Worm (Caenorhabditis elegans): ENCODE data around the gene egrh-2.

- TF ChIP-seq unc-62 (GFP tag; optimal IDR thresholded peaks at IDR 0.05) (no peak), B0035.1 (tag; optimal IDR thresholded peaks at IDR 0.05) (no peak), egrh-3 (GFP tag; IDR thresholded peaks at IDR 0.05) (peak; percentile 35; the same call in 1 of the 2 replicates), nfya-1 (tag; optimal IDR thresholded peaks at IDR 0.05; ENCODE audit: borderline replicate concordance, insufficient read depth) (no peak), rcor-1 (GFP tag; IDR thresholded peaks at IDR 0.05) (peak; percentile 84), F57C9.4 (tag; optimal IDR thresholded peaks at IDR 0.05) (no peak), Y79H2A.3 (GFP tag; conservative IDR thresholded peaks at IDR 0.05) (peak; percentile 88; the same call in 1 of the 2 replicates), Y56A3A.18 (GFP tag; IDR thresholded peaks at IDR 0.05) (no peak; the same call in 1 of the 2 replicates), nhr-179 (tag; optimal IDR thresholded peaks at IDR 0.05) (no peak), ceh-27 (GFP tag; optimal IDR thresholded peaks at IDR 0.05) (no peak), ama-1 (optimal IDR thresholded peaks at IDR 0.05) (peak; percentile 85), ama-1 (GFP tag; optimal IDR thresholded peaks at IDR 0.05) (peak in 1 of 2 experiments; percentile 91), lin-35 (GFP tag; optimal IDR thresholded peaks at IDR 0.05) (no peak), unc-130 (GFP tag; optimal IDR thresholded peaks at IDR 0.05) (peak; percentile 76)
Measured at ce11 chrIV:991181-991642, 960 bp upstream of the egrh-2 start.
